Fruit fly (Drosophila melanogaster): ENCODE results near the gene mew.
A peak's percentile ranks its signal among the peaks of the same experiment; 100 is the strongest.

mew gene

DNA sequence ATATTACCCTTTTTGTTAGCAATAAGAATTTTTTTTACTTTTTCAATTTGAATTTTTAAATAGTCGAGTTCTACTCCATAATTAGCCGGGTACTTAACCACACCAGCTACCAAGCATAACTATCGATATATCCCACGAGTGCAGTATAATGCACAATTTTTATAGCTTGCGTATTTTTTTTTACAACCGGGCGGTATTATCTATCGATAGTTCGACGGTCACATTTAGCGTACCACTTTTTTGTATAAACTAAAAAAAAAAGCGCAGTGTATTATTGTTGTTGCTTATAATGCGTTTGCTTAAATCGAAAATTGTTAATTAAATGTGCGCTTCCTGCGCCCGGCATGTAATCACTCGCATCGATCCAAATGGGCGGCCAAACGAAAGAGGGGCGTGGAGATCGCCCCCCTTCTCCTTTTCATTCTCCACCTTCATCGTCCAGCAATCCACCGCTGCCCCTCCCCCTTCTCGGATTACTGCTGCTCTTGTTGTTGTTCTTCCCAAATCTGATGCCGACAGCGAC, 29.6 kb upstream of the mew start, which contains the start of gene Remo (continued):
- TF ChIP-seq Hsf (GFP tag; optimal IDR thresholded peaks at IDR 0.05) (no peak), maf-S (GFP tag; optimal IDR thresholded peaks at IDR 0.05) (no peak), CG14050 (GFP tag; IDR thresholded peaks at IDR 0.05) (no peak), Gsc (GFP tag; IDR thresholded peaks at IDR 0.05) (no peak), crol (GFP tag; IDR thresholded peaks at IDR 0.05) (peak; percentile 88), ind (GFP tag; optimal IDR thresholded peaks at IDR 0.05) (no peak), BtbVII (GFP tag; optimal IDR thresholded peaks at IDR 0.05) (no peak), Fer3 (tag; optimal IDR thresholded peaks at IDR 0.05) (no peak), CG11398 (GFP tag; optimal IDR thresholded peaks at IDR 0.05) (no peak), yki (optimal IDR thresholded peaks at IDR 0.05) (no peak), eyg (GFP tag; optimal IDR thresholded peaks at IDR 0.05) (no peak), Mes4 (GFP tag; optimal IDR thresholded peaks at IDR 0.05) (no peak), Bteb2 (GFP tag; optimal IDR thresholded peaks at IDR 0.05) (no peak), Atf3 (GFP tag; optimal IDR thresholded peaks at IDR 0.05) (no peak), Spps (tag; optimal IDR thresholded peaks at IDR 0.05) (no peak), Adf1 (GFP tag; IDR thresholded peaks at IDR 0.05) (peak; percentile 86), HLH54F (GFP tag; optimal IDR thresholded peaks at IDR 0.05) (no peak), CG5953 (GFP tag; IDR thresholded peaks at IDR 0.05) (no peak), H2.0 (GFP tag; IDR thresholded peaks at IDR 0.05) (no peak), CG1233 (GFP tag; optimal IDR thresholded peaks at IDR 0.05) (no peak), CG32772 (GFP tag; IDR thresholded peaks at IDR 0.05) (no peak), gro (GFP tag; optimal IDR thresholded peaks at IDR 0.05) (no peak), CG17361 (GFP tag; IDR thresholded peaks at IDR 0.05) (no peak; the same call in 2 of the 3 replicates), Bgb (GFP tag; IDR thresholded peaks at IDR 0.05; ENCODE audit: partially characterized antibody) (peak; percentile 79), kah (GFP tag; optimal IDR thresholded peaks at IDR 0.05) (no peak), CG10543 (GFP tag; optimal IDR thresholded peaks at IDR 0.05) (no peak), Lpt (GFP tag; optimal IDR thresholded peaks at IDR 0.05) (no peak), cas (GFP tag; IDR thresholded peaks at IDR 0.05) (no peak), NK7.1 (GFP tag; optimal IDR thresholded peaks at IDR 0.05) (no peak), CrebB (tag; optimal IDR thresholded peaks at IDR 0.05) (no peak), HLH4C (GFP tag; IDR thresholded peaks at IDR 0.05; ENCODE audit: partially characterized antibody) (peak; percentile 57; the same call in 2 of the 3 replicates), Myb (GFP tag; optimal IDR thresholded peaks at IDR 0.05) (peak; percentile 85), hbn (GFP tag; IDR thresholded peaks at IDR 0.05; ENCODE audit: partially characterized antibody) (peak; percentile 61), esg (GFP tag; conservative IDR thresholded peaks at IDR 0.05) (no peak), Oli (tag; optimal IDR thresholded peaks at IDR 0.05) (no peak), lab (GFP tag; optimal IDR thresholded peaks at IDR 0.05) (no peak), CG16863 (GFP tag; optimal IDR thresholded peaks at IDR 0.05) (no peak), MTF-1 (GFP tag; optimal IDR thresholded peaks at IDR 0.05; ENCODE audit: borderline replicate concordance) (no peak), CG1603 (tag; optimal IDR thresholded peaks at IDR 0.05) (no peak), CG6765 (GFP tag; optimal IDR thresholded peaks at IDR 0.05) (no peak), Pdp1 (GFP tag; optimal IDR thresholded peaks at IDR 0.05) (peak in 1 of 2 experiments; percentile 61)

DNA sequence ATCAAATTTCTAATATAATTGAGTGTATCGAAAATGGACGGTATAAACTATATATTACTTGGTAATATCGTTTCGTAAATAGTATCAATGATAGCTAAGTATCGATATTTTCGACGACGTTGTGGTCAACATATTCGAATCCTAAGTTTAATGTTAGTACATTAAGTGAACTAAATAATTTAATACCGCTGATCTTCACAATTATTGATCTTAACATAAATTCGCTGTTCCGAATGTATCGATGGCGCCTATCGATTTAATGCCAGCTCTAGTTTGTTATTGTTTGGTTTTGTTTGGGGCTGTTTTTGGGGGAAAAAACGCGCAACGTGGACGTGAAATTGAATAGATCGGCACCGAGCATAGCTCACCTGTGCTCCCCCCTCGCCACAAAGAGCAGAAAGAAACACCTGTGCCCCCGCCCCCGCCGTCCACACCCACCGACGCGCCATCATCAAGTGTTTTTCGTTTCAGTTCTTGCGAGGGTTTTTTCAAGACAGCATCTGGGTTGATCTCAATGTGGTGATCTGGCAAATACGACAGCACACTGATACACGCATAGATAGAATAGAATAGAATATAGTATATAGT, 27.6 kb upstream of the mew start:
- TF ChIP-seq CG14710 (tag; optimal IDR thresholded peaks at IDR 0.05) (peak; percentile 9), unc-4 (GFP tag; IDR thresholded peaks at IDR 0.05; ENCODE audit: partially characterized antibody) (peak; percentile 65; the same call in 1 of the 2 replicates), jumu (GFP tag; optimal IDR thresholded peaks at IDR 0.05) (no peak), CG6689 (GFP tag; IDR thresholded peaks at IDR 0.05) (no peak), CG17802 (tag; optimal IDR thresholded peaks at IDR 0.05) (no peak), nmo (GFP tag; optimal IDR thresholded peaks at IDR 0.05) (peak; percentile 21), sna (GFP tag; IDR thresholded peaks at IDR 0.05; ENCODE audit: partially characterized antibody) (0 out of 2 replicates have a peak, but pooled peaks have one; percentile 41), CG8290 (GFP tag; optimal IDR thresholded peaks at IDR 0.05) (peak; percentile 19), CG8290 (tag; optimal IDR thresholded peaks at IDR 0.05) (peak in 1 of 2 experiments; percentile 66), CG12659 (GFP tag; optimal IDR thresholded peaks at IDR 0.05) (peak; percentile 42), CG9727 (GFP tag; optimal IDR thresholded peaks at IDR 0.05) (peak; percentile 15), Doc3 (GFP tag; IDR thresholded peaks at IDR 0.05; ENCODE audit: partially characterized antibody) (peak; percentile 47; the same call in 1 of the 3 replicates)
